Worm (Caenorhabditis elegans): ENCODE data around the gene slc-36.3.

DNA sequence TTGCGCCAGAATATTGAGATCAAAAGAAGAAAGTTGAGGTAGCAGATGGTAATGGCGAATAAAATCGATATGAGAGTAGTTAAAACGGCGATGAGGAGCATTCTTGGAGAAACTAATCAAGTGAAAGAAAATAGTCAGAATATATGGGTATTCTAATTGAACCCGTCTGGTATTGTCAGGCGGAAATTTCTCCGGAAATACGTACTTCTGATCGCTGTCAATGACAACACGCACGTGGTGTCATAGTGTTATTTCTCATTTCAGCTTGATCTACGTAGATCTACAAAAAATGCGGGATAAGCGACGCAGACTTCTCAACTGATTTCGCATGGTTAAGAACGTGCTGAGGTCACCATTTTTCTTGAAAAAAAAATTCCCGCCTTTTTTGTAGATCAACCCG, 51.6 kb downstream of the slc-36.3 start, which contains the start of gene srbc-79:
- TF ChIP-seq irx-1 (tag; optimal IDR thresholded peaks at IDR 0.05) (no peak), unc-30 (tag; optimal IDR thresholded peaks at IDR 0.05) (no peak), egl-27 (tag; optimal IDR thresholded peaks at IDR 0.05) (no peak), aly-2 (tag; optimal IDR thresholded peaks at IDR 0.05) (no peak), elt-3 (tag; optimal IDR thresholded peaks at IDR 0.05) (no peak), snpc-4 (tag; optimal IDR thresholded peaks at IDR 0.05) (no peak), fos-1 (tag; optimal IDR thresholded peaks at IDR 0.05) (no peak), lin-13 (GFP tag; optimal IDR thresholded peaks at IDR 0.05) (no peak), lin-14 (GFP tag; optimal IDR thresholded peaks at IDR 0.05) (no peak), lir-3 (tag; optimal IDR thresholded peaks at IDR 0.05; ENCODE audit: poor library complexity) (no peak), mab-9 (GFP tag; IDR thresholded peaks at IDR 0.05) (no peak), mdl-1 (tag; optimal IDR thresholded peaks at IDR 0.05) (no peak), elt-2 (tag; optimal IDR thresholded peaks at IDR 0.05) (no peak)
